Worm (Caenorhabditis elegans) whole organism, late embryonic: Measurements from ENCODE around the gene C14C11.1.

ENCODE experiments used
- ahr-1 ChIP-seq: sonication (generic microtip); optimal IDR thresholded peaks from 2 replicates; lab custom pipeline; 2016; ENCODE audit warnings: missing genetic modification characterization, missing compliant biosample characterization
- ama-1 ChIP-seq: fragments of 150-350 bp; optimal IDR thresholded peaks from 2 replicates; lab custom pipeline; 2014
- fkh-10 ChIP-seq: fragments of 150-350 bp; optimal IDR thresholded peaks from 2 replicates; lab custom pipeline; 2014; ENCODE audit warnings: missing biosample characterization, missing genetic modification reagents, missing genetic modification characterization
- pha-4 ChIP-seq: fragments of 150-350 bp; optimal IDR thresholded peaks from 2 replicates; lab custom pipeline; 2018; ENCODE audit warnings: missing biosample characterization, missing genetic modification reagents, missing genetic modification characterization
- ztf-16 ChIP-seq: sonication (generic microtip); optimal IDR thresholded peaks from 2 replicates; lab custom pipeline; 2017; ENCODE audit warnings: missing genetic modification characterization, missing compliant biosample characterization

ce11 chrV:5696177-5696576 lies 32.8 kb downstream of the C14C11.1 start:
- TF ChIP-seq ahr-1 (tag; lab: Kevin White, UChicago) = no peak
- no peak for TF ChIP-seq pha-4 (tag; lab: Kevin White, UChicago)
- no peak for TF ChIP-seq ztf-16 (tag; lab: Kevin White, UChicago)
- TF ChIP-seq ama-1 (lab: Kevin White, UChicago) = no peak
- TF ChIP-seq fkh-10 (GFP tag; lab: Kevin White, UChicago) = no peak
